Fruit fly (Drosophila melanogaster) whole organism, prepupa: Measurements from ENCODE around the gene Phb1.
A peak's percentile ranks its signal among the peaks of the same experiment; 100 is the strongest.

Source experiments
- Blimp-1 ChIP-seq: fragments of 200-800 bp; sonication (Bioruptor generic); optimal IDR thresholded peaks from 3 replicates; lab custom pipeline; 2017; ENCODE audit warnings: missing biosample characterization, missing genetic modification characterization, mild to moderate bottlenecking, moderate library complexity, missing genetic modification reagents
- CG10631 ChIP-seq: fragments of 200-800 bp; sonication (Bioruptor generic); optimal IDR thresholded peaks from 2 replicates; lab custom pipeline; 2016; ENCODE audit warnings: missing biosample characterization, missing genetic modification characterization
- CG10669 ChIP-seq: fragments of 200-800 bp; sonication (Bioruptor generic); optimal IDR thresholded peaks from 3 replicates; lab custom pipeline; 2018; ENCODE audit warnings: missing biosample characterization, mild to moderate bottlenecking, missing genetic modification characterization, moderate library complexity
- CG11294 ChIP-seq: fragments of 200-800 bp; sonication (Bioruptor generic); IDR thresholded peaks from 2 replicates; pipeline ENCODE4 v1.3.6; 2022; ENCODE audit warnings: missing biosample characterization, missing genetic modification characterization
- CG11762 ChIP-seq: fragments of 200-800 bp; sonication (Bioruptor generic); optimal IDR thresholded peaks from 3 replicates; lab custom pipeline; 2016; ENCODE audit warnings: missing biosample characterization, missing genetic modification characterization; ENCODE audit not compliant: insufficient read depth
- CG16779 ChIP-seq: fragments of 200-800 bp; sonication (Bioruptor generic); optimal IDR thresholded peaks from 3 replicates; lab custom pipeline; 2017; ENCODE audit warnings: missing biosample characterization, mild to moderate bottlenecking, missing genetic modification characterization
- CG31627 ChIP-seq: fragments of 200-800 bp; sonication (Bioruptor generic); optimal IDR thresholded peaks from 3 replicates; lab custom pipeline; 2016; ENCODE audit warnings: missing biosample characterization, missing genetic modification characterization
- CG34406 ChIP-seq: fragments of 200-800 bp; sonication (Bioruptor generic); optimal IDR thresholded peaks from 3 replicates; lab custom pipeline; 2016; ENCODE audit warnings: missing biosample characterization, missing genetic modification characterization
- CG3919 ChIP-seq: fragments of 200-800 bp; sonication (Bioruptor generic); optimal IDR thresholded peaks from 3 replicates; lab custom pipeline; 2016; ENCODE audit warnings: missing biosample characterization, missing genetic modification characterization
- CG4318 ChIP-seq: fragments of 200-800 bp; sonication (Bioruptor generic); optimal IDR thresholded peaks from 3 replicates; lab custom pipeline; 2017; ENCODE audit warnings: missing biosample characterization, mild to moderate bottlenecking, missing genetic modification characterization
- CG6808 ChIP-seq: fragments of 200-800 bp; sonication (Bioruptor generic); optimal IDR thresholded peaks from 3 replicates; lab custom pipeline; 2017; ENCODE audit warnings: missing biosample characterization, missing genetic modification characterization, mild to moderate bottlenecking, moderate library complexity, missing genetic modification reagents
- CG7368 ChIP-seq: fragments of 200-800 bp; sonication (Bioruptor generic); optimal IDR thresholded peaks from 3 replicates; lab custom pipeline; 2016; ENCODE audit warnings: missing biosample characterization, missing genetic modification characterization
- CG9139 ChIP-seq: fragments of 200-800 bp; sonication (Bioruptor generic); optimal IDR thresholded peaks from 3 replicates; lab custom pipeline; 2017; ENCODE audit warnings: missing biosample characterization, mild to moderate bottlenecking, missing genetic modification characterization
- Eip75B ChIP-seq: fragments of 200-800 bp; sonication (Bioruptor generic); optimal IDR thresholded peaks from 3 replicates; lab custom pipeline; 2016; ENCODE audit warnings: missing biosample characterization, missing genetic modification characterization
- Eip78C ChIP-seq: fragments of 200-800 bp; sonication (Bioruptor generic); peaks from one replicate; lab custom pipeline; 2016; ENCODE audit warnings: missing biosample characterization, missing genetic modification characterization
- Gug ChIP-seq: fragments of 200-800 bp; sonication (Bioruptor generic); IDR thresholded peaks from 2 replicates; pipeline ENCODE4 v1.3.6; 2022; ENCODE audit warnings: missing biosample characterization, missing genetic modification characterization
- Hr38 ChIP-seq: sonication (Bioruptor generic); optimal IDR thresholded peaks from 2 replicates; lab custom pipeline; 2016; ENCODE audit warnings: missing biosample characterization, missing genetic modification characterization
- Hr39 ChIP-seq: fragments of 200-800 bp; sonication (Bioruptor generic); optimal IDR thresholded peaks from 2 replicates; lab custom pipeline; 2016; ENCODE audit warnings: missing biosample characterization, missing genetic modification characterization
- Lpt ChIP-seq: fragments of 200-800 bp; sonication (Bioruptor generic); optimal IDR thresholded peaks from 3 replicates; lab custom pipeline; 2016; ENCODE audit warnings: missing biosample characterization, missing genetic modification characterization
- OdsH ChIP-seq: fragments of 200-800 bp; sonication (Bioruptor generic); optimal IDR thresholded peaks from 3 replicates; lab custom pipeline; 2016; ENCODE audit warnings: missing biosample characterization, missing genetic modification characterization
- Smox ChIP-seq: fragments of 200-800 bp; sonication (Bioruptor generic); optimal IDR thresholded peaks from 3 replicates; lab custom pipeline; 2016; ENCODE audit warnings: missing biosample characterization, missing genetic modification characterization
- Sox102F ChIP-seq: fragments of 200-800 bp; sonication (Bioruptor generic); optimal IDR thresholded peaks from 2 replicates; lab custom pipeline; 2016; ENCODE audit warnings: missing biosample characterization, mild to moderate bottlenecking, missing genetic modification characterization
- Sox14 ChIP-seq: fragments of 200-800 bp; sonication (Bioruptor generic); optimal IDR thresholded peaks from 3 replicates; lab custom pipeline; 2016; ENCODE audit warnings: missing biosample characterization, missing genetic modification characterization
- Sox15 ChIP-seq: fragments of 200-800 bp; sonication (Bioruptor generic); optimal IDR thresholded peaks from 3 replicates; lab custom pipeline; 2016; ENCODE audit warnings: missing biosample characterization, missing genetic modification characterization
- achi ChIP-seq: fragments of 200-800 bp; sonication (Bioruptor generic); optimal IDR thresholded peaks from 3 replicates; lab custom pipeline; 2016; ENCODE audit warnings: missing biosample characterization, missing genetic modification characterization
- acj6 ChIP-seq: fragments of 200-800 bp; sonication (Bioruptor generic); optimal IDR thresholded peaks from 3 replicates; lab custom pipeline; 2016; ENCODE audit warnings: missing biosample characterization, missing genetic modification characterization
- cyc ChIP-seq: fragments of 200-800 bp; sonication (Bioruptor generic); optimal IDR thresholded peaks from 3 replicates; lab custom pipeline; 2016; ENCODE audit warnings: missing biosample characterization, missing genetic modification characterization
- dac ChIP-seq: fragments of 200-800 bp; sonication (Bioruptor generic); optimal IDR thresholded peaks from 2 replicates; lab custom pipeline; 2017; ENCODE audit warnings: missing biosample characterization, mild to moderate bottlenecking, missing genetic modification characterization
- dsx ChIP-seq: fragments of 200-800 bp; optimal IDR thresholded peaks from 3 replicates; lab custom pipeline; 2019; ENCODE audit warnings: missing biosample characterization, mild to moderate bottlenecking, missing genetic modification characterization, moderate library complexity; ENCODE audit not compliant: poor library complexity, severe bottlenecking
- esn ChIP-seq: fragments of 200-800 bp; sonication (Bioruptor generic); optimal IDR thresholded peaks from 2 replicates; lab custom pipeline; 2016; ENCODE audit warnings: missing biosample characterization, mild to moderate bottlenecking, missing genetic modification characterization, moderate library complexity
- fd59A ChIP-seq: fragments of 200-800 bp; sonication (Bioruptor generic); optimal IDR thresholded peaks from 2 replicates; lab custom pipeline; 2017; ENCODE audit warnings: missing biosample characterization, mild to moderate bottlenecking, missing genetic modification characterization, missing genetic modification reagents
- fd85E ChIP-seq: fragments of 200-800 bp; sonication (Bioruptor generic); optimal IDR thresholded peaks from 3 replicates; lab custom pipeline; 2016; ENCODE audit warnings: missing biosample characterization, missing genetic modification characterization
- fkh ChIP-seq: fragments of 200-800 bp; sonication (Bioruptor generic); optimal IDR thresholded peaks from 3 replicates; lab custom pipeline; 2017; ENCODE audit warnings: missing biosample characterization, mild to moderate bottlenecking, missing genetic modification characterization, moderate library complexity
- lz ChIP-seq: fragments of 200-800 bp; sonication (Bioruptor generic); optimal IDR thresholded peaks from 3 replicates; lab custom pipeline; 2016; ENCODE audit warnings: missing biosample characterization, missing genetic modification characterization
- net ChIP-seq: fragments of 200-800 bp; sonication (Bioruptor generic); optimal IDR thresholded peaks from 3 replicates; lab custom pipeline; 2016; ENCODE audit warnings: missing biosample characterization, missing genetic modification characterization
- pdm3 ChIP-seq: fragments of 200-800 bp; sonication (Bioruptor generic); optimal IDR thresholded peaks from 3 replicates; lab custom pipeline; 2016; ENCODE audit warnings: missing biosample characterization, missing genetic modification characterization
- ss ChIP-seq, 2 experiments: fragments of 200-800 bp; sonication (Bioruptor generic); optimal IDR thresholded peaks; 2 replicates in 1 of 2; 3 replicates in 1 of 2; lab custom pipeline; 2017 to 2018; ENCODE audit warnings: mild to moderate bottlenecking in 2 of 2, missing biosample characterization in 2 of 2, missing genetic modification characterization in 2 of 2, moderate library complexity in 1 of 2
- svp ChIP-seq: fragments of 200-800 bp; sonication (Bioruptor generic); peaks from one replicate; lab custom pipeline; 2016; ENCODE audit warnings: missing biosample characterization, missing genetic modification characterization

Gene Phb1

dm6 chr2L:19123472-19124070 lies at the start of gene Phb1:
TSS of gene Phb1 (minus strand) at chr2L:19123869.
- no peak for TF ChIP-seq Eip78C (GFP tag; lab: Kevin White, UChicago)

DNA sequence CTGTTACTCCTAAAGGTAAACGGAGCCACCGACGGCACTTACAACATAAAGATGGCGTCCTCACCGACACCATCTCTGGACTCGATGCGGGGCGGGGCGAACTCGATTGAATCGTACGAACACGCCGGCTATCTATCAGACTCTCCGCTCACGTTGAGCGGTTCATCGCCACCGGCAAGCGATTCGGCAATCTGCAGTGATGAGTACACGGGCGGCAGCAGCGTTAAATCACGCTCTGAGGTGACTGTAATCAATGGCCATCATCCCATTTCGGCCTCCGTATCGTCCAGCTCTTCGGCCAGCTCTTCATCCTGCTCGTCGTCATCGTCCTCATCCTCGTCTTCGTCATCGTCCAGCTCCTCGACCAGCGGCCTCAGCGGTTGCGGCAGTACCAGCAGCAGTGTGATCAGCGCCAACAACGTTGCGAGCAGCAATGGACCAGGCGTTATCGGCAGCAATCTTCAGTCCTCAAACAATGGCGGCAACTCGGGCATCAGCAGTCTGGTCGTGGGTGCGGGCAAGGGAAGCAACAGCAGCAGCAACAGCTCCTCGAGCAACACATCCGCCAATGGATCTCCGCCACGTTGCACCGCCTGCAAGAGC lies 44.5 kb upstream of the Phb1 start:
- peak; percentile 95 for TF ChIP-seq svp (GFP tag; lab: Kevin White, UChicago)
- no peak for TF ChIP-seq CG6808 (GFP tag; lab: Kevin White, UChicago)
- TF ChIP-seq dac = no peak
- no peak for TF ChIP-seq pdm3
- no peak for TF ChIP-seq Hr39 (GFP tag; lab: Kevin White, UChicago)
- peak; percentile 33 for TF ChIP-seq Eip78C (GFP tag; lab: Kevin White, UChicago)

DNA sequence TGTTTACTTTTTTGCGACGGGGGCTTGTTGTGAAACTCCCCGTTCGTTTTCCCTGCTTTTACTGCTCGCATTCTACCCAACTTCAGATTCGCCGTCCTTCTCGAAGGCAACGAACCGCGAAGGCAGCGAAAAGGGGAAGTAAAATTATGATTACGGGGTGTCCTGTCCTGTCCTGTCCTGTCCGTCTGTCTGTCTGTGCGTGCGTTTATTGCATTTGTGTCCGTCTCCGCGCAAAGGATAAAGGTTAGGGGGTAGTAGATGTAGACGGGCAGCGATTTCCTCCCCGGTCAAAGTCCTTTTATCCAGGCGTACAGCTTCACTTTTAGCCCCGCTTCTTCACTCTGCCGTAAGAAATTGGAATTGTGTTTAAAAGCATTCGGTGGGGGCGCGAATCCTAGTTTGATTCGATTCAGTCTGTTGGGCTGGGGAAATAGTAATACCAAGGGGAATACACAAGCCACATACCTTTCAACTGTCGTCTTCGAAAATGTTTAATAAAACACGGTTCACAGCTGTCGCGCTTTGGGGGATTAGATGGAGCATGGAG lies 43.5 kb upstream of the Phb1 start:
- TF ChIP-seq CG3919 (GFP tag; lab: Kevin White, UChicago) (no peak), ss (GFP tag; optimal IDR thresholded peaks at IDR 0.05; lab: Kevin White, UChicago) (peak; percentile 3 to 17), Sox15 (no peak), Blimp-1 (GFP tag; lab: Kevin White, UChicago) (no peak), Sox102F (GFP tag; lab: Kevin White, UChicago) (no peak), achi (GFP tag; lab: Kevin White, UChicago) (no peak)
- TF ChIP-seq, all 60 proteins: peak for 1

DNA sequence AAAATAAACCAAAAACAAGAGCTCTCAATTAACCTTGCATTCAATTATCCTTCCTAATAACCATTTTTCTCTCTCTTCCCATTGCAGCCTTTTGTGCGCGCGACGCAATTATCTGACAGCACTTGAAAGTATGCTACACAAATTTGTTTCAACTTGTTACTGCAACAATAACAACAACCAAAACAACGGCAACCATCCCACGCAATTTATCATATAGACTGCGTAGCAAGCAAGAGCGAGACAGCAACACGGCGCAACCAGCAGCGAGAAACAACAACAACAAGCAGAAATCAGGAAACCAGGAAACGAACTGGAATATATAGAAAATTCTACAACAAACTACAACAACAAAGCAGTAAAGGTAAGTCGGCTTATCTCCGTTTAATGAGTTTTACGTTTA lies 42.3 kb upstream of the Phb1 start:
- TF ChIP-seq CG7368 = no peak
- TF ChIP-seq CG4318 (GFP tag; lab: Kevin White, UChicago) = no peak
- TF ChIP-seq fd59A (GFP tag; lab: Kevin White, UChicago) = no peak
- no peak for TF ChIP-seq Sox102F (GFP tag; lab: Kevin White, UChicago)
- TF ChIP-seq cyc (GFP tag; lab: Kevin White, UChicago) = no peak
- peak; percentile 39 for TF ChIP-seq dsx (GFP tag; lab: Kevin White, UChicago)
- TF ChIP-seq lz (GFP tag; lab: Kevin White, UChicago) = no peak
- TF ChIP-seq Sox14 (GFP tag; lab: Kevin White, UChicago) = peak; percentile 56
- TF ChIP-seq achi (GFP tag; lab: Kevin White, UChicago) = no peak
- TF ChIP-seq fd85E (GFP tag; lab: Kevin White, UChicago) = no peak
- TF ChIP-seq net (GFP tag; lab: Kevin White, UChicago) = no peak
- TF ChIP-seq Eip75B (GFP tag; lab: Kevin White, UChicago) = no peak
- no peak for TF ChIP-seq Blimp-1 (GFP tag; lab: Kevin White, UChicago)
- no peak for TF ChIP-seq CG10631 (GFP tag; lab: Kevin White, UChicago)
- no peak for TF ChIP-seq acj6 (GFP tag; lab: Kevin White, UChicago)
- TF ChIP-seq CG9139 = no peak
- TF ChIP-seq Eip78C (GFP tag; lab: Kevin White, UChicago) = peak; percentile 66
- TF ChIP-seq CG11762 (GFP tag; lab: Kevin White, UChicago) = no peak
- no peak for TF ChIP-seq CG11294 (GFP tag; lab: Robert Waterston, UW)

dm6 chr2L:19164933-19165813 lies 41.5 kb upstream of the Phb1 start:
- TF ChIP-seq CG11294 (GFP tag; lab: Robert Waterston, UW) = peak; percentile 97
- TF ChIP-seq dac = peak; percentile 90
- peak; percentile 94 for TF ChIP-seq CG11762 (GFP tag; lab: Kevin White, UChicago)
- peak; percentile 92 for TF ChIP-seq CG10669 (GFP tag; lab: Kevin White, UChicago)
- TF ChIP-seq OdsH (GFP tag; lab: Kevin White, UChicago) = peak; percentile 97
- peak; percentile 82 for TF ChIP-seq Hr38
- peak; percentile 72 for TF ChIP-seq fkh (GFP tag; lab: Kevin White, UChicago)
- TF ChIP-seq Eip75B (GFP tag; lab: Kevin White, UChicago) = peak; percentile 97
- TF ChIP-seq esn (GFP tag; lab: Kevin White, UChicago) = peak; percentile 97
- peak; percentile 95 for TF ChIP-seq CG34406 (GFP tag; lab: Kevin White, UChicago)
- TF ChIP-seq Smox (GFP tag; lab: Kevin White, UChicago) = peak; percentile 97
- TF ChIP-seq CG16779 = peak; percentile 88
- peak; percentile 79 for TF ChIP-seq fd59A (GFP tag; lab: Kevin White, UChicago)
- peak; percentile 83 for TF ChIP-seq fd85E (GFP tag; lab: Kevin White, UChicago)
- peak; percentile 95 for TF ChIP-seq CG31627 (GFP tag; lab: Kevin White, UChicago)
- TF ChIP-seq Lpt (GFP tag; lab: Kevin White, UChicago) = peak; percentile 96
- peak; percentile 96 for TF ChIP-seq acj6 (GFP tag; lab: Kevin White, UChicago)
- TF ChIP-seq CG10631 (GFP tag; lab: Kevin White, UChicago) = peak; percentile 96
- TF ChIP-seq Gug (GFP tag; lab: Robert Waterston, UW) = peak; percentile 97
